Worm (Caenorhabditis elegans) whole organism, L4 larva: ENCODE results near the gene H38K22.6.

ENCODE experiments used
- aly-2 ChIP-seq: sonication (generic microtip); optimal IDR thresholded peaks from 2 replicates; lab custom pipeline; 2018; ENCODE audit warnings: missing biosample characterization, missing genetic modification characterization
- dpl-1 ChIP-seq: fragments of 150-350 bp; optimal IDR thresholded peaks from 2 replicates; lab custom pipeline; 2014; ENCODE audit warnings: missing biosample characterization, missing genetic modification reagents, missing genetic modification characterization

- no peak for TF ChIP-seq aly-2
- no peak for TF ChIP-seq dpl-1 (GFP tag; lab: Kevin White, UChicago)
These were observed 37.2 kb downstream of the H38K22.6 start for ce11 chrIII:4357438-4357837.
